Worm (Caenorhabditis elegans): ENCODE data around the gene dmsr-1.

DNA sequence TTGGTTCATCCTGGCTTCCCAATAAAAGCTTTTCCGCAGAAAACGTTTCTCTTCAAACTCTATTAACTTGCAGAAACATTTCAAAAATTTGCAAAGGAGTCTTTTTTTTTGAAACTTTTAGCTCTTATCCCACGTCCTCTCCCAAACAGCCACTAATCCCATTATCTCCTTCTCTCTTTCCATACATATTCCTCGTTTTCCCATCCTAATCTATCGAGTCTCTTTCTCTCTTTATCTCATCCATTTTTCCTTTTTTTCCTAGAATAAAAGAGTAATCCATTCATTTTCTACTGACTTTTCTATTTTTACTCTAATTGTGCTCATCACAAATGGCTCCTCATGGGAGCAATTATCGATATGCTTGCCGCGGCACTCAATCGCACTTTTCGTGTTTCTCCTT lies 9.8 kb upstream of the dmsr-1 start:
- TF ChIP-seq elt-3 (tag; optimal IDR thresholded peaks at IDR 0.05) (no peak), rnt-1 (tag; optimal IDR thresholded peaks at IDR 0.05) (no peak), snpc-4 (tag; optimal IDR thresholded peaks at IDR 0.05) (no peak), lin-15B (tag; optimal IDR thresholded peaks at IDR 0.05) (no peak), skn-1 (tag; optimal IDR thresholded peaks at IDR 0.05) (no peak), nhr-28 (tag; optimal IDR thresholded peaks at IDR 0.05) (no peak), nhr-76 (tag; optimal IDR thresholded peaks at IDR 0.05) (no peak), ztf-4 (tag; optimal IDR thresholded peaks at IDR 0.05) (no peak)

All from whole organism, L1 larva.